Fruit fly (Drosophila melanogaster): ENCODE data around the gene CG31624.

- TF ChIP-seq CG8478 (optimal IDR thresholded peaks at IDR 0.05), result no peak
- no peak for TF ChIP-seq CTCF (optimal IDR thresholded peaks at IDR 0.05)
Measured at dm6 chr2L:21235463-21235862, 35.3 kb upstream of the CG31624 start.

All from S2 (cell line).